Fruit fly (Drosophila melanogaster) whole organism: ENCODE data around the gene CG2875.

Experiments used
- CG8478 ChIP-seq: fragments of >200 bp; optimal IDR thresholded peaks from 2 replicates; lab custom pipeline; 2018; ENCODE audit warnings: inconsistent platforms
- Dll ChIP-seq: fragments of >200 bp; optimal IDR thresholded peaks from 2 replicates; lab custom pipeline; 2017
- EcR ChIP-seq, 2 experiments: fragments of >200 bp; optimal IDR thresholded peaks; 2 replicates each; lab custom pipeline; 2017; ENCODE audit warnings: missing biosample characterization in 2 of 2, missing genetic modification characterization in 2 of 2, missing genetic modification reagents in 2 of 2
- pan ChIP-seq: fragments of >200 bp; optimal IDR thresholded peaks from 2 replicates; lab custom pipeline; 2017
- psq ChIP-seq: fragments of >200 bp; optimal IDR thresholded peaks from 2 replicates; lab custom pipeline; 2017
- usp ChIP-seq: fragments of >200 bp; optimal IDR thresholded peaks from 2 replicates; lab custom pipeline; 2017; ENCODE audit warnings: missing biosample characterization, missing genetic modification characterization, mixed read lengths

dm6 chrX:3586278-3586677, 12.9 kb upstream of the CG2875 start:
- TF ChIP-seq psq (lab: Kevin White, UChicago) (no peak), Dll (no peak), usp (no peak), EcR (GFP tag; optimal IDR thresholded peaks at IDR 0.05; lab: Kevin White, UChicago) (no peak), pan (lab: Kevin White, UChicago) (no peak), CG8478 (lab: Kevin White, UChicago) (no peak)
